In the genomic region with DNA sequence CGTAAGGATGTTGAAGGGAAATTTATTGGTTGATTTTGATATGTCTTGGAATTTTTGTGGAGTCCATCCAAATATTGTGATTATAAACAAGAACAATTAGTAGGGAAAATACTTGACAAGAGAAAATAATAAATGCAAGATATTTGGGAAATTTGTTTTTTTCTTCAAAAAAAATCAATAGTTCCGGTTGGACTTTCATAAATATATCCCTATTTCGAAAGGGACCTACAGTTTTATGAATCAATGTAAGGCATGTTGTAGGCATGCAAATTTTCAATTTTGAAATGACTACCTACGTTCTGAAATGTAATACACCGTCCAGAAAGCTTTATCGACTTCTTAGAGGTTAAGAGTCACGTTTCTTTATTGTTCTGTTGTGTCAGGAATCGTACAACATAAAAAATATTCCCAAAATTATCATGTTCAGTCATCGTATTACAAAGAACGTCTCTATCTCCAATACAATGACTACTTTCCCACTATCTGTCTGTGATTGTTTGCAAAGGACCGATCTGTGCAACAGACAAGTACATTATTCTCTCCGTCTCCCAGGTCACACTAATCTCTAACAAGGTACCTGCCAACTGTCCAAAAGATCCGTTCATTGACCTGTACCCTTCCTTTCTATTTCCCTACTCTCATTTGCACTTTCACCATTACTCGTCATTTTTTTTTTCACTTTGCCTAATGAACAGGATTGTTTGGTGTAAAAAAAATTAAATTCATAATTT, we compare ENCODE assay signal across 2 worm cellular contexts.
TF ChIP-seq lines count a peak whose summit lies in the region.

Gene F07H5.13, plus strand, starts transcription at position 730 of the 731 bp plus-strand sequence.

TF ChIP-seq in whole organism, L1 larva, 84 proteins besides CTCF, POLR2A, EP300 and RAD21 (continued from another document):
- TF ChIP-seq ceh-88 (GFP tag; IDR thresholded peaks at IDR 0.05; lab: Robert Waterston, UW) (no peak), ceh-63 (GFP tag; optimal IDR thresholded peaks at IDR 0.05; lab: Kevin White, UChicago) (no peak), fos-1 (tag; optimal IDR thresholded peaks at IDR 0.05; lab: Kevin White, UChicago) (no peak), fkh-10 (GFP tag; optimal IDR thresholded peaks at IDR 0.05; lab: Kevin White, UChicago) (no peak), F16B12.6 (tag; optimal IDR thresholded peaks at IDR 0.05; lab: Kevin White, UChicago) (no peak), elt-2 (tag; optimal IDR thresholded peaks at IDR 0.05; lab: Kevin White, UChicago) (peak; percentile 42), nhr-90 (tag; optimal IDR thresholded peaks at IDR 0.05; lab: Kevin White, UChicago; ENCODE audit: poor library complexity) (peak; percentile 65), nhr-85 (tag; lab: Kevin White, UChicago) (peak; percentile 74), lin-39 (tag; optimal IDR thresholded peaks at IDR 0.05; lab: Kevin White, UChicago) (no peak), lsy-2 (tag; optimal IDR thresholded peaks at IDR 0.05; lab: Kevin White, UChicago) (peak; percentile 35 to 38), ceh-82 (tag; optimal IDR thresholded peaks at IDR 0.05; lab: Kevin White, UChicago) (no peak), ztf-11 (tag; optimal IDR thresholded peaks at IDR 0.05; lab: Kevin White, UChicago) (peak in 1 of 2 experiments; percentile 17), nhr-47 (tag; optimal IDR thresholded peaks at IDR 0.05; lab: Kevin White, UChicago) (peak; percentile 58), ces-1 (GFP tag; optimal IDR thresholded peaks at IDR 0.05; lab: Kevin White, UChicago) (no peak), irx-1 (tag; optimal IDR thresholded peaks at IDR 0.05; lab: Kevin White, UChicago) (peak; percentile 2), blmp-1 (tag; optimal IDR thresholded peaks at IDR 0.05; lab: Kevin White, UChicago) (peak; percentile 9), rnt-1 (tag; optimal IDR thresholded peaks at IDR 0.05; lab: Kevin White, UChicago) (no peak), isw-1 (GFP tag; IDR thresholded peaks at IDR 0.05; lab: Robert Waterston, UW) (no peak)

TF ChIP-seq in whole organism, young adult, 124 proteins besides CTCF, POLR2A, EP300 and RAD21 (continued from another document):
- TF ChIP-seq ztf-18 (tag; optimal IDR thresholded peaks at IDR 0.05; lab: Kevin White, UChicago) (no peak), K11D2.4 (GFP tag; IDR thresholded peaks at IDR 0.05; lab: Robert Waterston, UW) (no peak), madf-10 (tag; optimal IDR thresholded peaks at IDR 0.05; lab: Kevin White, UChicago) (peak; percentile 33), C17E4.6 (GFP tag; IDR thresholded peaks at IDR 0.05; lab: Robert Waterston, UW) (no peak), ama-1 (optimal IDR thresholded peaks at IDR 0.05; lab: Kevin White, UChicago) (peak; percentile 74), ama-1 (GFP tag; optimal IDR thresholded peaks at IDR 0.05; lab: Kevin White, UChicago) (no peak), ekl-4 (GFP tag; IDR thresholded peaks at IDR 0.05; lab: Robert Waterston, UW) (0 out of 2 replicates have a peak, but pooled peaks have one; percentile 34)
